Fruit fly (Drosophila melanogaster): ENCODE measurements around the gene Phyhd1.
A peak's percentile ranks its signal among the peaks of the same experiment; 100 is the strongest.

Gene Phyhd1

dm6 chr3R:10633855-10634254 is 46.9 kb downstream of the Phyhd1 start:
- peak in 1 of 2 experiments; percentile 44 for TF ChIP-seq foxo (GFP tag; optimal IDR thresholded peaks at IDR 0.05)
- peak; percentile 61 for TF ChIP-seq HLH106 (tag; optimal IDR thresholded peaks at IDR 0.05)
- TF ChIP-seq Myc (optimal IDR thresholded peaks at IDR 0.05): no peak
- peak; percentile 65 for TF ChIP-seq fru (GFP tag; optimal IDR thresholded peaks at IDR 0.05)
- peak; percentile 63 for TF ChIP-seq h (GFP tag; optimal IDR thresholded peaks at IDR 0.05)
- TF ChIP-seq Rel (GFP tag; optimal IDR thresholded peaks at IDR 0.05): no peak
- peak; percentile 19 for TF ChIP-seq Rel (tag; optimal IDR thresholded peaks at IDR 0.05)
- TF ChIP-seq jim (GFP tag; optimal IDR thresholded peaks at IDR 0.05): no peak
- peak; percentile 50 for TF ChIP-seq br (GFP tag; optimal IDR thresholded peaks at IDR 0.05)
- peak; percentile 37 for TF ChIP-seq psq (GFP tag; optimal IDR thresholded peaks at IDR 0.05)
- TF ChIP-seq pan (optimal IDR thresholded peaks at IDR 0.05): no peak
- peak; percentile 48 for TF ChIP-seq woc (GFP tag; optimal IDR thresholded peaks at IDR 0.05)
- peak; percentile 60 for TF ChIP-seq ey (GFP tag; optimal IDR thresholded peaks at IDR 0.05)
- TF ChIP-seq CG9705 (GFP tag; optimal IDR thresholded peaks at IDR 0.05): peak; percentile 41
- TF ChIP-seq lola (GFP tag; optimal IDR thresholded peaks at IDR 0.05): no peak
- TF ChIP-seq Sp1 (GFP tag; optimal IDR thresholded peaks at IDR 0.05): peak; percentile 61
- TF ChIP-seq Hnf4 (GFP tag; optimal IDR thresholded peaks at IDR 0.05): peak; percentile 50
- peak; percentile 41 for TF ChIP-seq OdsH (GFP tag; optimal IDR thresholded peaks at IDR 0.05)
- TF ChIP-seq rgr (GFP tag; optimal IDR thresholded peaks at IDR 0.05): peak; percentile 28

DNA sequence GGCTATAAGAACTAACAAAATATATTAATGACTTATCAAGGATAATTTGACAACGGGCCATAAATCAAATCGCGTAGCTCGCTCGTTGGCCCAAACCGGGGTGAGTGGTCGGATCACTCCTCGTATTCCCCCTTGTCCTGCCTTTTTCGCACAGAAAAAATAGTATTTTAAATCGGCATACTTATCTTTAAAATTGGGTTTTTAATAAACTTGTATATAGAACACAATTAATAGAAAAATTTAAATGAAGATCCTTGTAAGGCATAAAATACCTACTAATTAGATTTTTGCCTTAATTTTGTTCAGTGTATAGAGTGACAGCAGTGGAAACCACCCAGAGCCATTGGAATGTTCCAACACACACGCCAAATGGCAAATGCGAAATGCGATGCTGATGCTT is 48.9 kb downstream of the Phyhd1 start:
- TF ChIP-seq ey (GFP tag; optimal IDR thresholded peaks at IDR 0.05) (peak; percentile 50), h (GFP tag; optimal IDR thresholded peaks at IDR 0.05) (peak; percentile 54), psq (GFP tag; optimal IDR thresholded peaks at IDR 0.05) (peak; percentile 32), woc (GFP tag; optimal IDR thresholded peaks at IDR 0.05) (peak; percentile 47), Hnf4 (GFP tag; optimal IDR thresholded peaks at IDR 0.05) (peak; percentile 14), Jra (GFP tag; optimal IDR thresholded peaks at IDR 0.05) (no peak), OdsH (GFP tag; optimal IDR thresholded peaks at IDR 0.05) (peak; percentile 50), foxo (GFP tag; optimal IDR thresholded peaks at IDR 0.05) (peak in 1 of 2 experiments; percentile 52), Rel (GFP tag; optimal IDR thresholded peaks at IDR 0.05) (no peak), Rel (tag; optimal IDR thresholded peaks at IDR 0.05) (peak; percentile 2), Abd-B (GFP tag; optimal IDR thresholded peaks at IDR 0.05) (no peak), brk (GFP tag; optimal IDR thresholded peaks at IDR 0.05) (no peak), br (GFP tag; optimal IDR thresholded peaks at IDR 0.05) (peak; percentile 34), HLH106 (tag; optimal IDR thresholded peaks at IDR 0.05) (peak; percentile 53), Sp1 (GFP tag; optimal IDR thresholded peaks at IDR 0.05) (peak; percentile 22), fru (GFP tag; optimal IDR thresholded peaks at IDR 0.05) (peak; percentile 61), GATAd (GFP tag; optimal IDR thresholded peaks at IDR 0.05) (no peak), rgr (GFP tag; optimal IDR thresholded peaks at IDR 0.05) (peak; percentile 12), lola (GFP tag; optimal IDR thresholded peaks at IDR 0.05) (no peak), dsf (GFP tag; optimal IDR thresholded peaks at IDR 0.05; ENCODE audit: borderline replicate concordance) (no peak)

- TF ChIP-seq sage (GFP tag; optimal IDR thresholded peaks at IDR 0.05) (no peak), Hnf4 (GFP tag; optimal IDR thresholded peaks at IDR 0.05) (peak; percentile 14), br (GFP tag; optimal IDR thresholded peaks at IDR 0.05) (peak; percentile 9), rgr (GFP tag; optimal IDR thresholded peaks at IDR 0.05) (peak; percentile 0), foxo (GFP tag; optimal IDR thresholded peaks at IDR 0.05) (peak in 1 of 2 experiments; percentile 32), HLH106 (tag; optimal IDR thresholded peaks at IDR 0.05) (no peak), CrebA (GFP tag; optimal IDR thresholded peaks at IDR 0.05; ENCODE audit: borderline replicate concordance) (no peak), fru (GFP tag; optimal IDR thresholded peaks at IDR 0.05) (peak; percentile 13), h (GFP tag; optimal IDR thresholded peaks at IDR 0.05) (peak; percentile 41)
Observed at dm6 chr3R:10629973-10630372, 50.8 kb downstream of the Phyhd1 start.

DNA sequence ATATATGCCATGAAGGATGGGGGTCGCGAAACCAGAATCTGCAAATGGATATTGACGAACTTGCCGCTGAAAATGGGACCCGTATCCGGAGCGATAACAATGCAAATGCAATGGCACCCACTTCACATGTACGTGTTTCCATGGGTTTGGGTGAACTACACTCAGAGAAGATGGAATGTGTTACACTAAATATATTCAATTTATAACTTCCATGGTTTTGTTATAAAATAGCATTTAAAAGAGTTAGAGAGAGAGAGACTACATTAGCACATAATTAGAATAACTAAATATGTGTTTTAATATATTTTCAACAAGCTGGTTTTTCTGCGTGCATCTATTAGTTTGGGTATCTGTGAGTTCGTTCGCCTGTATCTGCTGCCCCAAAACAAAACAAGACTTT is 52.5 kb downstream of the Phyhd1 start:
- TF ChIP-seq h (GFP tag; optimal IDR thresholded peaks at IDR 0.05) (peak; percentile 5), CG9705 (GFP tag; optimal IDR thresholded peaks at IDR 0.05) (no peak), sage (GFP tag; optimal IDR thresholded peaks at IDR 0.05) (no peak), rgr (GFP tag; optimal IDR thresholded peaks at IDR 0.05) (peak; percentile 3)
